Fruit fly (Drosophila melanogaster) whole organism: Measurements from ENCODE around the gene Msp300.

Experiments
- CG8478 ChIP-seq: fragments of >200 bp; optimal IDR thresholded peaks from 2 replicates; lab custom pipeline; 2018; ENCODE audit warnings: inconsistent platforms
- Dll ChIP-seq: fragments of >200 bp; optimal IDR thresholded peaks from 2 replicates; lab custom pipeline; 2017
- EcR ChIP-seq, 2 experiments: fragments of >200 bp; optimal IDR thresholded peaks; 2 replicates each; lab custom pipeline; 2017; ENCODE audit warnings: missing biosample characterization in 2 of 2, missing genetic modification characterization in 2 of 2, missing genetic modification reagents in 2 of 2
- pan ChIP-seq: fragments of >200 bp; optimal IDR thresholded peaks from 2 replicates; lab custom pipeline; 2017
- psq ChIP-seq: fragments of >200 bp; optimal IDR thresholded peaks from 2 replicates; lab custom pipeline; 2017
- usp ChIP-seq: fragments of >200 bp; optimal IDR thresholded peaks from 2 replicates; lab custom pipeline; 2017; ENCODE audit warnings: missing biosample characterization, missing genetic modification characterization, mixed read lengths

Msp300 gene

DNA sequence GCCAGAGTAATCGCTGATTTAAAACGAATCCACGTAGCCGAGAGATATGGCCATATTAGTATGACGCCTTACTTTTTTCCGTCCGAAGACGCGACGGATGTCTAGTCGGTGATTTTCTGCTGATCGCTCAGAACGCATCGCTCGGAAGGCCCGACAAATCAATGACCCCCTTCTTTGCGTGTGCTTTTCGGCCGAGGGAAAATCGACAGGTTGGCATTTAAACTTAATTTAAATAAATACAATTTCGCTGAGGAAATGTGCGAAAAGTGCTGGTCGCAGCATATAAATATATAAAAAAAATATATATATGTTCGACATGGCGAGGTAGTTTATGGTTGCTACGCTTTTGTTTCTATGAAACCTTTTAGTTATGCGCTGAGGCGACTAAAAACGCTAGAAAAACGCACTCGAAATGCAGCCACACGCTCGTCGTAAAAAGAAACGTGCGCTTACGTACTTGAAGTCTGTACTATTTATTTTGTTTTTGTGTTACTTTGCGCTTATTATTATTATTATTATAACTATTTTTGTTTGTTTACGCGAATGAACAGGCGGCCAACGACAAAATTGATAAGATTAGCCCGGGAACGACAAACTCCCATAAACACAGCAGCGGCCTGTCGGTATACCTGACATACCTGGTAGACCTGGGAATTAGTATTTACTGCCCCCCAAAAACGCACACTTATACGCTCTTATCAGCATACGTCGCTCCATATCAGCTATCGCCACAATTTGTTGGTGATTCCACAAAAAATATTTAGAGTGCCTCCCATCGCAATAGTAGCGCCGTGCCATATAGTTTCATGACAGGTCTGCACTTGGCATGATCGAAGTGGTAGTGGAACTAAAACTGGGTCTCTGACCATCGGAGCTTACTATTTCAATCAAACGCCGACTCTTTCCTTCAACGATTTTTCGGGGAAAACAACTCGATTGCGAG, 132.6 kb downstream of the Msp300 start:
- TF ChIP-seq CG8478 (no peak), Dll (no peak), usp (GFP tag; lab: Kevin White, UChicago) (no peak), psq (lab: Kevin White, UChicago) (no peak), pan (lab: Kevin White, UChicago) (no peak), EcR (GFP tag; optimal IDR thresholded peaks at IDR 0.05; lab: Kevin White, UChicago) (no peak)

DNA sequence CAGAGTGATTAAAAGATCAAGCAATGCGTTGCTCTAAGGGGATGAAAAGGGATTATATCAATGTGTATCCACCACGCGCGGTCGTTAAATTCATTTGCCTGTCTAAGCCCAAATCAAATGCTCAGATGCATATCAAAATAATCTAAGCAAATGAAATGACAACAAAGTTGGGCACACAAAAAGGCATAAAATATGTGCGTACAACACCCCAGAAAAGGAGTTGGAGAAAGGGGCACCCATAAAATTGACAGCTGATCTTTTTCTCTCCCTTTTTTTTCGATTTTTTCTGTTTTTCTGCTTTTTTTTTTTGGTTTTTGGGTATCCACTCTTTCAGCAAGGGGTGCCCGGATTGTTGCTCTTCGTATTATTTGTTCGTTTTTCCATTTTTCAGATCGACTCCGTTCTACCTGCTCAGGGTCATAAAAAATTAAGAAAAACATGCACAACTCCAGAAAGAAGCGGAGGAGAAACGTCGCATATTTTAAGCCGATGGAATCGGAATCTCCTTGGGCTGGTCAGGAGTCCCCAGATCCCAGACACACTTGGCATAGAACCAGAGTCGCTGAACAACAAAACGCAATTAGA, 134.1 kb downstream of the Msp300 start:
- no peak for TF ChIP-seq psq (lab: Kevin White, UChicago)
- no peak for TF ChIP-seq usp (GFP tag; lab: Kevin White, UChicago)
- TF ChIP-seq CG8478, result no peak

DNA sequence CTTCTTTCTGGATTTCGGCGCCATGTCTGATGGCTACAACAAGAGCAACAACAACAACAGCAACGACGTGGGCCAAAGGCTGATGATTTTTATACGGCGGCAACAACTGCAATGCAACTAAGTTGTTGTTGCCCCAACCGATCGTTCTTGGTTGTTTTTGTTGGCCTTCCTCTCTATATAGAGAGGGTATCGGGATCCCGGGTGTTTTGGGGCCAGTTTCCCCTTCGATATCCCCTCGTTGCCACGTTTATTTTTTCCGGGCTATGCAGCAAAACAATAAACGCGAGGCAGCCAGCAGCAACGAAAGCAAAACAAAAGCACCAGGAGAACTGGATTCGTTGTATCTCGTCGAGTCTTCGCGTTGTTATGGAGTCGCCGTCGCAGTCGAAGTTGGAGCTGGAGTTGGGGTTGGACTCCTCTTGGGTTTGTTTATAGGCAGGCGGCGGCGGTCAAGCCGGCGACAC, 135.7 kb downstream of the Msp300 start:
- TF ChIP-seq psq (lab: Kevin White, UChicago), result no peak
- TF ChIP-seq usp (GFP tag; lab: Kevin White, UChicago), result no peak
- TF ChIP-seq Dll, result no peak
- TF ChIP-seq pan (lab: Kevin White, UChicago), result no peak
- TF ChIP-seq CG8478, result no peak
- no peak for TF ChIP-seq EcR (GFP tag; optimal IDR thresholded peaks at IDR 0.05; lab: Kevin White, UChicago)

DNA sequence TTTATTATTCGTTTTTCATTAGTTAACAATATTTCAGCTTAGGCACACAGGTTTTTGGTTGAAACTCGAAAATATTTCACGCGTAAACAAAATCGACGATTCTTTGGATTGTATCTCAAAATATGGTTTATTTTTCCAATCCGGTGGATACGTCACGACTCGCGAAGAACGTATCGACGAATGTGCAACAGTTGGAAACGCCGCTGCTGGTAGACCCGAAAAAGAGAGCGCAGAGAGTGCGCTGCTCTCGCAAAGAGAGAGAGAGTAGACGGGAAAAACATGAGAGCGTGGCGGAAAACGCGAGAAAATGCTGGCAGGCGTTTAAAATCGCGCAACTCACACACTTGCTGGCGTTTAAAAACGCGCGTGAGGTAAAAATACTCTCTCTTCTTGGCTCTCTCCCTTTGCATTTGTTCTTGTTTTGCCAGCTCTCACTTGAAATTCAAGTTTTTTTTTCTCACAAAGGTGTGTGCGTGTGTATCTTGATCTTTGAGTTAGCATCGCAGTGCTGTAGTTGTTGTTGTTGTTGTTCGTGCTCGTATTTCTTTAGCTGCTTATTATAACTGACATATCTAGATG, 136.6 kb downstream of the Msp300 start:
- TF ChIP-seq EcR (GFP tag; optimal IDR thresholded peaks at IDR 0.05; lab: Kevin White, UChicago) (no peak), Dll (peak; percentile 99)

DNA sequence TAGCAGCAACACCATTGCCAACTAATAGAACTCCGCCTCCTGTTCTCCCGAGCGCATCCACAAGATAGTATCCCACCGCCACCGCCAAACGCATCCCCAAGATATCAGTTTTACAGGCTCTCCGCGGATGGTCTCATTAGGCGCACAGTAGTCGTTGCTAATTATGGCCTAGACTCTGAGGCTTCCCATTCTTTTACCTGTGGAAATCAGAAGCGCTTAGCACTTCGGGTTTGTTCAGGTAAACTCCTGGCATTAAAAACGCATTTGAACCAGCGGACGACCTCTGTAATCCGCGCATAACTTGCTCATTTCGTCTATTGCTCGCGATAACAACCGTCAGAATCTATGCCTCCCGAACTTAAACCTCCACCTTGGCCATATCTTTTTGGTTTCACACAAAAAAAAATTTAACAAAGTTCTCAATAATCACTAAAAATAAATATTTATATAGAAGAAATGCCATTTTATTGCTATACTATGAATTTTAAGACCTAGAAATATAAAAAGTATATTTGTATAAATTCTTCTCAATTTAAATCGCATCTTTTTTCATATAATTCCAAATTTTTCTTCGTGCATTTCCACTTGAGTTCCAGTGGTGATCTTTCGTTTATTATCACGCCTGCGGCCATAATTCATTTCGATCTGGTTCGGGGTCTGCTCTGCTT, 137.4 kb downstream of the Msp300 start:
- no peak for TF ChIP-seq EcR (GFP tag; optimal IDR thresholded peaks at IDR 0.05; lab: Kevin White, UChicago)
- TF ChIP-seq CG8478, result no peak
- no peak for TF ChIP-seq pan (lab: Kevin White, UChicago)
- no peak for TF ChIP-seq psq (lab: Kevin White, UChicago)
- no peak for TF ChIP-seq usp (GFP tag; lab: Kevin White, UChicago)
- TF ChIP-seq Dll, result no peak

DNA sequence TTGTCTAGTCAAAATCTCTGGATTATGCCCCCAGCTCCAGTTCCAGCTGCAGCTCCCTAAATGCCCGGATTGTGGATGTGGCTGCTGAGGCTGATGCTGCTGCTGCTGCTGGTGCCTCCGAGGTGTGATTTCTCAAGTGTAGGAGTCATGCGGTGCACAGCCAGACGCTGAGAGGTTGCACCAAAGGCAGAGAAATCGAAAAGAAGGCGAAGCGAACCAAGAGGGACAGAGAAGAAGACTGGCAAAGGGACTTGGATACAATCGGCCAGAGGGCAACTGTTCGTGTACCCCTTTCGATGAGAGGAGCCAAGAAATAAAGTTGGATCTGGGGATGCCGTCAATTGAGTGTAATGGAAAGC, 137.9 kb downstream of the Msp300 start:
- no peak for TF ChIP-seq usp (GFP tag; lab: Kevin White, UChicago)
- TF ChIP-seq psq (lab: Kevin White, UChicago), result no peak
- TF ChIP-seq pan (lab: Kevin White, UChicago), result no peak
- TF ChIP-seq Dll, result no peak

DNA sequence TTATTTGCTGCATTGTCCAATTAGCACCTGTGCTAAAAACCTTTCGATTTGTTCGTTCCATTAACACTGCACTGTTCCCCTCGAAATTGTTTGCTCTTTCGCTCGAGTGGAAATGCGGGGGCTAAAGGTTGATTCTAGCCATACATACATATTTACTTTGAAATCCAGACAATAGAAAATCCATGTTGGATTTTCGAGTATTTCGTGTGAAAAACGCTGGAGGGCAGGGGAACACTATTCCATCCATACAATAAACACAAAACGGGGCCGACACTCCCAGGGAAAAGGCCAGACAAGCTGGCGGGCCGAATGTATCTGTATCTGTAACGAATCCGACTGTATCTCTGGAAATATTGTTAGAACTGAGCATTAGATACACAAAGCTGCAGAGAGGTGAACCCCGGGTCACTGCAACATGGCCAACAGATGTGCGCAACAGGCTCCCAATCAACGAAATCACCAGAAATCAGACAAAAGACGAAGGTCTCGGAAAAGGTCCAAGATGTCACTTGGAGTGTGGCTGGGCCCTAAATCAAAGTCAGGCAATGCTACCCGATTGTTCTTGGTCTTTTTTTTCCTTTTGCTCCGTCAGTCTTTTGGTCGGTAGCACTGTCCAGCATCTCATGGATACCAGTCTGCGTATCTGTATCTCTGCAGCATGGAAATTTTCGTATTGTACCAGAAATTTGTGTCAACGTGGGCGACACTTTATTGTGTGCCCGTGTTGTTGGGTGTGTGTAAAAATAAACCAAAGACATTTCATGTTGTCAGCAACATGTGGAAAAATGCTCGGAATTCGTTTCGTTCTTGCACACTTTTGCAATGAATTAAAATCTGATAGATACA, 139.0 kb downstream of the Msp300 start:
- no peak for TF ChIP-seq psq (lab: Kevin White, UChicago)
- TF ChIP-seq EcR (GFP tag; optimal IDR thresholded peaks at IDR 0.05; lab: Kevin White, UChicago), result no peak
- TF ChIP-seq Dll, result no peak
- no peak for TF ChIP-seq usp (GFP tag; lab: Kevin White, UChicago)
- TF ChIP-seq CG8478, result no peak
- TF ChIP-seq pan (lab: Kevin White, UChicago), result no peak

DNA sequence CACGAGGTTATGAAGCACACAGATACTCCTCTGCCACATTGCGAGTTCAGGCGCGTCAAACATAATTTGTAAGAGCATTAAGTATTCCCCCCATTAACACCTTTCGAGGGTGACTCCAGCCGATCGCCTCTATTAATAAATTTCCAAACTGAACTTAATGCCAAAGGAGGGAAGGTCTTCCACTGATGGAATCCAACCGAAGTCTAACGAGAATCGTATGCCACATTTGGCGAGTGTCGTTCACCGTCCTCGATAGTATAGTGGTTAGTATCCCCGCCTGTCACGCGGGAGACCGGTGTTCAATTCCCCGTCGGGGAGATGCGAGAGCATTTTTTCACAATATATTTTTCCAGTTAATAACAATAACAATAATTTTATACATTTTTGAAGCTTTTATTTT, 139.8 kb downstream of the Msp300 start:
- no peak for TF ChIP-seq psq (lab: Kevin White, UChicago)
- no peak for TF ChIP-seq CG8478
- no peak for TF ChIP-seq usp (GFP tag; lab: Kevin White, UChicago)
- TF ChIP-seq Dll, result no peak
- TF ChIP-seq pan (lab: Kevin White, UChicago), result no peak
- TF ChIP-seq EcR (GFP tag; optimal IDR thresholded peaks at IDR 0.05; lab: Kevin White, UChicago), result no peak

DNA sequence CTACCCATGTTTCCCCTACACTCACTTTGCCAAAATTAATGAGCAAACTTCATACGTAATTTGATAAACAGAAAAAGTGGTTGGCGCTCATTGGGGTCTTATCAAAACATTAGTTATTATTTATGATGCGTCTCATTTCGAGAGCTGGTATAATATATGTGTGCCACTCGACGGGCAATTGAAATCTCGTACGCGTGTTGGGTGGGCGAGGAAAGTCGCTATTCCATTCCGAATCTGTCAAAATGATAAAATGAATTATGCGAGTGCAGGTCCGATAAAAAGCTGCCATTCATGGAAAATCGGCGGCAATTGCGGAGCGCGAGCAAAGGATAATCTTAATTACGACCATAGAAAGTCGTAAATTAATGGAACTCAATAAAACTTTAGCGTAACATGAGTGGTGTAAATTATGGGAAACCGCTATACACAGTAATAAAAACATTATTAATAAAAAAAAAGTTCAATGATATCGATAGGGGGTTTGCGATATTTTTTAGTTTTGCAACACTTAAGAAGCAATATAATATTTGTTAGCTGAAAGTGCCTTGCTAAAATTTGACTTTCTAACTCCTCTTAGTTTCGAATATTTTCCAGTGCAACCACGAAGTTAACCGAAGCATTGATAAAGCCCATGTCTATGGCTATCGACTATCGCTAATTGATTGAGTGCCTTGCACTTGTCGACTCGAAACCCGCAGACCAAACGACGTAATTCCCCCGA, 141.7 kb downstream of the Msp300 start:
- TF ChIP-seq usp (GFP tag; lab: Kevin White, UChicago), result no peak
- no peak for TF ChIP-seq psq (lab: Kevin White, UChicago)
- TF ChIP-seq pan (lab: Kevin White, UChicago), result no peak
- TF ChIP-seq EcR (GFP tag; optimal IDR thresholded peaks at IDR 0.05; lab: Kevin White, UChicago), result no peak
- no peak for TF ChIP-seq Dll
- TF ChIP-seq CG8478, result no peak

DNA sequence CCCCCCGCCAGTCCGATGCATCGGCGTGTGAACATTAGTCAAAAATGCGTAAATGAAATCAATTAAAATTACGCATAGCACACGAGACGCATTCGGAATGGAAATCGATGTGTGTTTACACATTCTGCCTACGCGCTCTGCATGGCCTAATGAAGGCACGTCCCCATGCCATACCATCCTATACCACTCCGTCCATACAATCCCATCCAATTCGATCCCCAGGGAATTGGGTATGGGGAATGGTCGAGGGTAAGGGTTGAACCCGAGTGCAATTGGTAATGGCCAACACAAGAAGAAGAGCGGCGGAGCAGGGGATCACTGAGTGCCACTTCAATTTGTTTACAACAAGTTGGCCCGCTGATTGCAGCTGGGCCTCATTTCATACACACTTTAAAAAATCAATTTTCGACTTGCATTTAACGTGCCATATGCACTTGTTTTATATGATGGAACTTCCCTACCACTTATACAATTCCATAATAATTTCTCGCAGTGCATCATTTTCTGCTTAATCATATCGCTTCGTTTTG, 144.8 kb downstream of the Msp300 start:
- no peak for TF ChIP-seq psq (lab: Kevin White, UChicago)
- TF ChIP-seq CG8478, result no peak
- no peak for TF ChIP-seq pan (lab: Kevin White, UChicago)
